Worm (Caenorhabditis elegans): ENCODE results near the gene ZK105.6.

ce11 chrV:7739949-7740348 is 16.1 kb upstream of the ZK105.6 start:
- TF ChIP-seq sem-2 (GFP tag; optimal IDR thresholded peaks at IDR 0.05) (no peak), drap-1 (GFP tag; optimal IDR thresholded peaks at IDR 0.05) (no peak), pha-4 (tag; optimal IDR thresholded peaks at IDR 0.05) (no peak), sptf-1 (tag; optimal IDR thresholded peaks at IDR 0.05) (no peak), nhr-237 (tag; optimal IDR thresholded peaks at IDR 0.05) (no peak), nhr-28 (tag; optimal IDR thresholded peaks at IDR 0.05) (no peak)
